Fruit fly (Drosophila melanogaster): ENCODE data around the gene CG10859.

DNA sequence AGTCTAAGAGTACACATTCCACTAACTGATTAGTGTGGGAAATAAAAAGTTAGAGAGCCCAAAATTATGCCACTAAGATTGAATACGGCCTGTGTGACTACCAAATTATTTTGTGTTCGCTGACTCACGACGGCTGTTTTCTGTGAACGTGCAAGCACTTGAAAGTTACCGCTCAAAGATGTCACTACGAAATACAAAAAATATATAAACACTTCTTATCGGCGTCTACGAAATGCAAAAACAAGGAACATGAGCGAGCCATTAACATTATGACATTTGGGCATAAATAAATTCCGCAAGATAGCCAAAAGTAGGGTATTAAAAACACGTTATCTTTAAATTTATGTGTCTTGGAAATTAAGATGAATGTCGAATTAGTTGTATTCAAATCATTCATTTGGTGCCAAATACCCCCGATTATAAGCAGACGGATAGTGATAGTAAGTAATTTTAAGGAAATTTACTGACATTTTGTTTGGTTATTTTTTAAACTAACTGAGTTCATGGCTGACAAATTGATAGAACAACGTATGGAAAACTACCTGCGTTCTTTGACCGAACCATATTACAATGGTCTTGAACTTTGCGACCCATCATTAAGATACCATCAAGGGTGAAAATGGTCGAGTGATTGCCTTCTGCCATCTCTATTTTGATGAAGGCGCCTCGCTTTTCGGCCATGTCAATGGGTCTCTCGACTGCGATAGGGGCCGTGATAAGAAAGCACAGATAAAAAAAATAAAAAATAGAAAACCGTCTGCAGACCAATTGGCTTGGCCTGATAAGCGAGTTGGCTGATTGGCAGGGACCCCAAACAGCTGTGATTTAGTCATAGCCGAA lies 36.6 kb upstream of the CG10859 start, which contains the start of gene Tehao:
- TF ChIP-seq CG4318 (GFP tag; optimal IDR thresholded peaks at IDR 0.05) (no peak), Hr38 (GFP tag; optimal IDR thresholded peaks at IDR 0.05) (no peak)

All from whole organism, prepupa.